Fruit fly (Drosophila melanogaster) whole organism, wandering third instar larva: ENCODE measurements around the gene CG12016.

ENCODE experiments used
- CG9705 ChIP-seq: fragments of 200-800 bp; sonication (Bioruptor generic); optimal IDR thresholded peaks from 2 replicates; lab custom pipeline; 2018; ENCODE audit warnings: missing biosample characterization, mild to moderate bottlenecking, missing genetic modification characterization
- dl ChIP-seq, 2 experiments: fragments of 175-275, 200-275 bp in 1 of 2; fragments of 200-275 bp in 1 of 2; sonication (Bioruptor generic); optimal IDR thresholded peaks; lab custom pipeline; 2018; ENCODE audit warnings: mild to moderate bottlenecking in 2 of 2, missing biosample characterization in 2 of 2, missing genetic modification characterization in 2 of 2, moderate library complexity in 2 of 2; ENCODE audit not compliant: partially characterized antibody in 2 of 2, insufficient read depth in 1 of 2
- h ChIP-seq: fragments of 200-800 bp; sonication (Bioruptor generic); optimal IDR thresholded peaks from 3 replicates; lab custom pipeline; 2016; ENCODE audit warnings: missing biosample characterization, mild to moderate bottlenecking, missing genetic modification characterization
- usp ChIP-seq: fragments of >200 bp; optimal IDR thresholded peaks from 2 replicates; lab custom pipeline; 2017; ENCODE audit warnings: missing biosample characterization, missing genetic modification characterization

DNA sequence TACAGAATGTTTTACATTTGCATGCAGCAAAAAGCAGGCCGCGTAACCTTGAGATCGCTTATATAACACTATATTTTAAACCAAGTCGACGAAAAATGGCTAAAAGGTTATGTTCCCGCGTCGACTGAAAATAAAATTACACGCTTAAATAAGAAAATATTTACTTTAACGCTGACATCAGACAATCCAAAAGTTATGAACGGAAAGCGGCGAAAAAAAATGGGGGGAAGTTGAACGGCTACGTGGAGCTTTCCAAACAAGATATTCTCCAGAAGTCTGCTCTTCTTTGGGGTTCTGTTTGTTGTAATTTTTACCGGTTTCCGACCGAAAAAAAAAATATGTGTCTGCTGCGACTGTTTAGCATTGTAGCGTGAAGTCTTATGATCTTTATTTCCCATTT, 25.2 kb downstream of the CG12016 start:
- TF ChIP-seq usp (GFP tag; lab: Kevin White, UChicago): no peak
- no peak for TF ChIP-seq CG9705 (GFP tag; lab: Kevin White, UChicago)
- TF ChIP-seq h (GFP tag; lab: Kevin White, UChicago): no peak
- no peak for TF ChIP-seq dl (GFP tag; optimal IDR thresholded peaks at IDR 0.05; lab: Kevin White, UChicago; ENCODE audit: insufficient read depth in 1 of 2, partially characterized antibody in 2 of 2)
